Fruit fly (Drosophila melanogaster): ENCODE measurements around the gene CG31683.
A peak's percentile ranks its signal among the peaks of the same experiment; 100 is the strongest.
"Not testable (repeated sequence)": the region's sequence is repeated elsewhere in the genome, so short reads cannot be mapped to it uniquely, and the experiment has no call there.

CG31683 gene

dm6 chr2L:20473285-20473684 is 23.5 kb upstream of the CG31683 start, which contains the start of gene CG43233:
Gene CG43233 (minus strand): TSS chr2L:20473385.
- TF ChIP-seq Dll (optimal IDR thresholded peaks at IDR 0.05): no peak
- TF ChIP-seq psq (optimal IDR thresholded peaks at IDR 0.05): no peak
- no peak for TF ChIP-seq CG8478 (optimal IDR thresholded peaks at IDR 0.05)
- no peak for TF ChIP-seq EcR (GFP tag; optimal IDR thresholded peaks at IDR 0.05)
- TF ChIP-seq pan (optimal IDR thresholded peaks at IDR 0.05): no peak
- no peak for TF ChIP-seq usp (GFP tag; optimal IDR thresholded peaks at IDR 0.05)

- TF ChIP-seq psq (optimal IDR thresholded peaks at IDR 0.05) (no peak), Dll (optimal IDR thresholded peaks at IDR 0.05) (no peak), usp (GFP tag; optimal IDR thresholded peaks at IDR 0.05) (no peak), pan (optimal IDR thresholded peaks at IDR 0.05) (no peak), CG8478 (optimal IDR thresholded peaks at IDR 0.05) (no peak), EcR (GFP tag; optimal IDR thresholded peaks at IDR 0.05) (no peak)
Observed at dm6 chr2L:20464385-20464784, 14.6 kb upstream of the CG31683 start.

- TF ChIP-seq Dll (optimal IDR thresholded peaks at IDR 0.05): no peak
- no peak for TF ChIP-seq EcR (GFP tag; optimal IDR thresholded peaks at IDR 0.05)
- TF ChIP-seq psq (optimal IDR thresholded peaks at IDR 0.05): no peak
- no peak for TF ChIP-seq usp (GFP tag; optimal IDR thresholded peaks at IDR 0.05)
- TF ChIP-seq pan (optimal IDR thresholded peaks at IDR 0.05): no peak
- no peak for TF ChIP-seq CG8478 (optimal IDR thresholded peaks at IDR 0.05)
Observed at dm6 chr2L:20463316-20463856, 13.6 kb upstream of the CG31683 start, which contains the start of gene CG2493. Gene CG2493 (minus strand): TSS chr2L:20463444.

- not testable (repeated sequence) for TF ChIP-seq Dll (optimal IDR thresholded peaks at IDR 0.05); psq (optimal IDR thresholded peaks at IDR 0.05); usp (GFP tag; optimal IDR thresholded peaks at IDR 0.05)
Observed at dm6 chr2L:20458975-20459374, 9.2 kb upstream of the CG31683 start, which contains the start of the genes CG18858 and Cdc23. Gene CG18858 (minus strand): TSS chr2L:20459075. Gene Cdc23 (plus strand): TSS chr2L:20459342.

- TF ChIP-seq CG8478 (optimal IDR thresholded peaks at IDR 0.05) (no peak), psq (optimal IDR thresholded peaks at IDR 0.05) (no peak), pan (optimal IDR thresholded peaks at IDR 0.05) (no peak), EcR (GFP tag; optimal IDR thresholded peaks at IDR 0.05) (no peak), usp (GFP tag; optimal IDR thresholded peaks at IDR 0.05) (no peak), Dll (optimal IDR thresholded peaks at IDR 0.05) (no peak)
Observed at dm6 chr2L:20438474-20438873, 11.3 kb downstream of the CG31683 start.

- no peak for TF ChIP-seq Dll (optimal IDR thresholded peaks at IDR 0.05)
- TF ChIP-seq pan (optimal IDR thresholded peaks at IDR 0.05): no peak
- no peak for TF ChIP-seq psq (optimal IDR thresholded peaks at IDR 0.05)
- TF ChIP-seq usp (GFP tag; optimal IDR thresholded peaks at IDR 0.05): no peak
- TF ChIP-seq CG8478 (optimal IDR thresholded peaks at IDR 0.05): no peak
- no peak for TF ChIP-seq EcR (GFP tag; optimal IDR thresholded peaks at IDR 0.05)
Observed at dm6 chr2L:20437873-20438272, 11.9 kb downstream of the CG31683 start.

dm6 chr2L:20435199-20435598 is 14.6 kb downstream of the CG31683 start:
- TF ChIP-seq psq (optimal IDR thresholded peaks at IDR 0.05) (no peak), usp (GFP tag; optimal IDR thresholded peaks at IDR 0.05) (no peak), CG8478 (optimal IDR thresholded peaks at IDR 0.05) (no peak), Dll (optimal IDR thresholded peaks at IDR 0.05) (no peak), pan (optimal IDR thresholded peaks at IDR 0.05) (no peak), EcR (GFP tag; optimal IDR thresholded peaks at IDR 0.05) (no peak)

dm6 chr2L:20434779-20435178 is 15.0 kb downstream of the CG31683 start:
- no peak for TF ChIP-seq CG8478 (optimal IDR thresholded peaks at IDR 0.05)
- TF ChIP-seq pan (optimal IDR thresholded peaks at IDR 0.05): no peak
- no peak for TF ChIP-seq EcR (GFP tag; optimal IDR thresholded peaks at IDR 0.05)
- TF ChIP-seq usp (GFP tag; optimal IDR thresholded peaks at IDR 0.05): no peak
- TF ChIP-seq psq (optimal IDR thresholded peaks at IDR 0.05): no peak
- no peak for TF ChIP-seq Dll (optimal IDR thresholded peaks at IDR 0.05)

dm6 chr2L:20431210-20431609 is 18.6 kb downstream of the CG31683 start:
- TF ChIP-seq usp (GFP tag; optimal IDR thresholded peaks at IDR 0.05): no peak
- no peak for TF ChIP-seq pan (optimal IDR thresholded peaks at IDR 0.05)
- no peak for TF ChIP-seq CG8478 (optimal IDR thresholded peaks at IDR 0.05)
- TF ChIP-seq psq (optimal IDR thresholded peaks at IDR 0.05): no peak
- TF ChIP-seq Dll (optimal IDR thresholded peaks at IDR 0.05): no peak
- TF ChIP-seq EcR (GFP tag; optimal IDR thresholded peaks at IDR 0.05): no peak

- TF ChIP-seq EcR (GFP tag; optimal IDR thresholded peaks at IDR 0.05) (no peak), psq (optimal IDR thresholded peaks at IDR 0.05) (no peak), CG8478 (optimal IDR thresholded peaks at IDR 0.05) (no peak), usp (GFP tag; optimal IDR thresholded peaks at IDR 0.05) (no peak), Dll (optimal IDR thresholded peaks at IDR 0.05) (no peak), pan (optimal IDR thresholded peaks at IDR 0.05) (no peak)
Observed at dm6 chr2L:20429458-20429857, 20.3 kb downstream of the CG31683 start.

- TF ChIP-seq EcR (GFP tag; optimal IDR thresholded peaks at IDR 0.05) (no peak), pan (optimal IDR thresholded peaks at IDR 0.05) (no peak), usp (GFP tag; optimal IDR thresholded peaks at IDR 0.05) (no peak), CG8478 (optimal IDR thresholded peaks at IDR 0.05) (peak; percentile 50), Dll (optimal IDR thresholded peaks at IDR 0.05) (no peak)
Observed at dm6 chr2L:20428756-20429408, 20.9 kb downstream of the CG31683 start.

dm6 chr2L:20428382-20428755 is 21.4 kb downstream of the CG31683 start:
- TF ChIP-seq psq (optimal IDR thresholded peaks at IDR 0.05): no peak
- TF ChIP-seq Dll (optimal IDR thresholded peaks at IDR 0.05): no peak
- TF ChIP-seq CG8478 (optimal IDR thresholded peaks at IDR 0.05): no peak
- TF ChIP-seq EcR (GFP tag; optimal IDR thresholded peaks at IDR 0.05): no peak
- no peak for TF ChIP-seq pan (optimal IDR thresholded peaks at IDR 0.05)

All from whole organism.